Worm (Caenorhabditis elegans) whole organism, L3 larva: ENCODE results near the gene C01G12.7.

ENCODE experiments used
- aly-2 ChIP-seq: fragments of 150-350 bp; optimal IDR thresholded peaks from 2 replicates; lab custom pipeline; 2014; ENCODE audit warnings: missing biosample characterization, missing genetic modification characterization
- ceh-16 ChIP-seq: sonication (generic microtip); optimal IDR thresholded peaks from 2 replicates; lab custom pipeline; 2017; ENCODE audit warnings: missing biosample characterization, missing genetic modification characterization
- eor-1 ChIP-seq, 2 experiments: fragments of 150-350 bp; optimal IDR thresholded peaks; 2 replicates each; lab custom pipeline; 2014 to 2018; ENCODE audit warnings: missing biosample characterization in 2 of 2, missing genetic modification characterization in 2 of 2
- nhr-77 ChIP-seq: fragments of 150-350 bp; optimal IDR thresholded peaks from 2 replicates; lab custom pipeline; 2014; ENCODE audit warnings: missing biosample characterization, missing genetic modification characterization
- pha-4 ChIP-seq: fragments of 150-350 bp; optimal IDR thresholded peaks from 2 replicates; lab custom pipeline; 2014; ENCODE audit warnings: missing biosample characterization, missing genetic modification reagents, missing genetic modification characterization
- snpc-4 ChIP-seq: fragments of 150-350 bp; optimal IDR thresholded peaks from 2 replicates; lab custom pipeline; 2014; ENCODE audit warnings: missing biosample characterization, missing genetic modification characterization
- unc-62 ChIP-seq: fragments of 150-350 bp; sonication (generic microtip); optimal IDR thresholded peaks from 4 replicates; lab custom pipeline; 2014; ENCODE audit warnings: missing biosample characterization, missing genetic modification reagents, missing genetic modification characterization

ce11 chrII:14591699-14592098 lies at the start of gene C01G12.7:
- no peak for TF ChIP-seq unc-62 (GFP tag; lab: Kevin White, UChicago)
- TF ChIP-seq eor-1 (tag; optimal IDR thresholded peaks at IDR 0.05; lab: Kevin White, UChicago) = no peak
- no peak for TF ChIP-seq aly-2 (tag; lab: Kevin White, UChicago)
- TF ChIP-seq pha-4 = no peak
- no peak for TF ChIP-seq nhr-77
- no peak for TF ChIP-seq ceh-16 (tag; lab: Kevin White, UChicago)
- no peak for TF ChIP-seq snpc-4 (tag; lab: Kevin White, UChicago)
